Worm (Caenorhabditis elegans) whole organism, midembryonic: ENCODE data around the gene C13A2.6.

Source experiments
- flt-1 ChIP-seq: fragments of 200-800 bp; sonication (Bioruptor generic); IDR thresholded peaks from 2 replicates; pipeline ENCODE4 v1.3.6; 2022; ENCODE audit warnings: missing genetic modification characterization, missing compliant biosample characterization
- ref-1 ChIP-seq: fragments of 200-800 bp; sonication (Bioruptor generic); conservative IDR thresholded peaks from 2 replicates; pipeline ENCODE4 v1.3.6; 2022; ENCODE audit warnings: missing genetic modification reagents, missing genetic modification characterization, missing compliant biosample characterization
- ztf-23 ChIP-seq: fragments of 200-800 bp; sonication (Bioruptor generic); IDR thresholded peaks from 2 replicates; pipeline ENCODE4 v1.3.6; 2022; ENCODE audit warnings: missing genetic modification reagents, missing genetic modification characterization, missing compliant biosample characterization

DNA sequence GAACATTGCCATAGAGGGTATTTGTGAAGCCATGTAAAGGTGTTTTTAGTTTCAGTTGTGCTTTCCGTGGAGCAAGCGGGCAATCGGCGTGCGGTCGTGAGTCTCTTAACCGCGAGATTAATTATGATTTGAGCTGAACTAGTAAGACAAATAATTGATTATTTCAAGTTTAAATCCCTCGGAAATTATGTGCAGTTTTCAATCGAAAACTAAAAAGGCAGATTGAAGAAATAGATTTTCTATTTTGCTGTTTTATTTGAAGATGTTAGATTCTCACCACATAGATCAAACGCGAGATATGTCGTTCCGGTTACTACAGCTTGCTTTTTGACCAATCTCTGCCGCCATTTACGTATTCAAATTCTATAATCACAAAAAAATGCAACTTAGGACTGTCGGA, 12.5 kb downstream of the C13A2.6 start, which contains the start of gene C13A2.3:
- TF ChIP-seq ztf-23 (no peak), ref-1 (GFP tag; lab: Robert Waterston, UW) (no peak), flt-1 (GFP tag; lab: Robert Waterston, UW) (no peak)
